Worm (Caenorhabditis elegans) whole organism, mixed stage, embryonic: Measurements from ENCODE around the gene C05E11.2.

ENCODE experiments used
- ces-1 ChIP-seq: fragments of 150-350 bp; optimal IDR thresholded peaks from 2 replicates; lab custom pipeline; 2014; ENCODE audit warnings: missing biosample characterization, missing genetic modification reagents, missing genetic modification characterization
- cnd-1 ChIP-seq: fragments of 200-800 bp; sonication (Bioruptor generic); optimal IDR thresholded peaks from 2 replicates; lab custom pipeline; 2018; ENCODE audit warnings: mild to moderate bottlenecking, missing genetic modification characterization, missing compliant biosample characterization
- unc-62 ChIP-seq: fragments of 150-350 bp; optimal IDR thresholded peaks from 2 replicates; lab custom pipeline; 2014; ENCODE audit warnings: missing biosample characterization, missing genetic modification reagents, missing genetic modification characterization

ce11 chrX:4609635-4610034 lies 22.9 kb downstream of the C05E11.2 start:
- no peak for TF ChIP-seq unc-62 (GFP tag; lab: Kevin White, UChicago)
- TF ChIP-seq cnd-1 (tag; lab: Kevin White, UChicago), result peak; percentile 63
- TF ChIP-seq ces-1 (GFP tag; lab: Kevin White, UChicago), result no peak
